Fruit fly (Drosophila melanogaster) whole organism, adult: ENCODE results near the gene Rala.

Source experiments
- CG5204 ChIP-seq: fragments of 200-800 bp; sonication (Bioruptor generic); optimal IDR thresholded peaks from 2 replicates; lab custom pipeline; 2016; ENCODE audit warnings: missing biosample characterization, missing genetic modification characterization
- Clk ChIP-seq: fragments of 200-800 bp; sonication (Bioruptor generic); optimal IDR thresholded peaks from 2 replicates; lab custom pipeline; 2017; ENCODE audit warnings: missing biosample characterization, missing genetic modification characterization
- pad ChIP-seq: fragments of 200-800 bp; sonication (Bioruptor generic); optimal IDR thresholded peaks from 3 replicates; lab custom pipeline; 2017; ENCODE audit warnings: missing biosample characterization, missing genetic modification characterization, mild to moderate bottlenecking, moderate library complexity, missing genetic modification reagents

dm6 chrX:3743891-3744491 lies 24.6 kb upstream of the Rala start:
- TF ChIP-seq pad (GFP tag; lab: Kevin White, UChicago) (peak; percentile 82), Clk (no peak), CG5204 (GFP tag; lab: Kevin White, UChicago) (peak; percentile 25)
